Worm (Caenorhabditis elegans) whole organism, L3 larva: ENCODE data around the gene ivd-1.

Source experiments
- aly-2 ChIP-seq: fragments of 150-350 bp; optimal IDR thresholded peaks from 2 replicates; lab custom pipeline; 2014; ENCODE audit warnings: missing biosample characterization, missing genetic modification characterization
- daf-12 ChIP-seq: fragments of 150-350 bp; optimal IDR thresholded peaks from 2 replicates; lab custom pipeline; 2014; ENCODE audit warnings: missing biosample characterization, missing genetic modification reagents, missing genetic modification characterization
- fkh-10 ChIP-seq: sonication (generic microtip); optimal IDR thresholded peaks from 2 replicates; lab custom pipeline; 2017; ENCODE audit warnings: missing biosample characterization, missing genetic modification reagents, missing genetic modification characterization
- fos-1 ChIP-seq: fragments of 150-350 bp; optimal IDR thresholded peaks from 2 replicates; lab custom pipeline; 2014; ENCODE audit warnings: missing biosample characterization, missing genetic modification characterization
- nhr-11 ChIP-seq: fragments of 150-350 bp; optimal IDR thresholded peaks from 2 replicates; lab custom pipeline; 2014; ENCODE audit warnings: missing biosample characterization, missing genetic modification characterization
- nhr-23 ChIP-seq: fragments of 150-350 bp; optimal IDR thresholded peaks from 2 replicates; lab custom pipeline; 2014; ENCODE audit warnings: missing biosample characterization, missing genetic modification reagents, missing genetic modification characterization
- nhr-76 ChIP-seq: fragments of 150-350 bp; sonication (generic microtip); optimal IDR thresholded peaks from 5 replicates; lab custom pipeline; 2014; ENCODE audit warnings: missing biosample characterization, missing genetic modification characterization
- pha-4 ChIP-seq: fragments of 150-350 bp; optimal IDR thresholded peaks from 2 replicates; lab custom pipeline; 2014; ENCODE audit warnings: missing biosample characterization, missing genetic modification reagents, missing genetic modification characterization
- pqm-1 ChIP-seq: fragments of 150-350 bp; optimal IDR thresholded peaks from 2 replicates; lab custom pipeline; 2017; ENCODE audit warnings: missing biosample characterization, missing genetic modification characterization, inconsistent platforms

ce11 chrIV:5136523-5136922, 47.9 kb upstream of the ivd-1 start:
- TF ChIP-seq aly-2 (tag; lab: Kevin White, UChicago) (no peak), pqm-1 (no peak), fos-1 (no peak), daf-12 (tag; lab: Kevin White, UChicago) (no peak), nhr-76 (no peak), pha-4 (no peak), fkh-10 (GFP tag; lab: Kevin White, UChicago) (no peak), nhr-11 (no peak), nhr-23 (peak; percentile 63)
